Worm (Caenorhabditis elegans): Measurements from ENCODE around the gene ZK1128.3.

The ZK1128.3 gene

ce11 chrIII:10096525-10096972, 22.2 kb downstream of the ZK1128.3 start (continued):
- TF ChIP-seq pha-4 (tag; optimal IDR thresholded peaks at IDR 0.05) (peak; percentile 7), ztf-6 (GFP tag; IDR thresholded peaks at IDR 0.05) (no peak), hlh-12 (tag; optimal IDR thresholded peaks at IDR 0.05) (no peak), Y56A3A.18 (GFP tag; IDR thresholded peaks at IDR 0.05) (no peak), rec-8 (tag; optimal IDR thresholded peaks at IDR 0.05) (no peak), F23B12.7 (tag; optimal IDR thresholded peaks at IDR 0.05; ENCODE audit: insufficient read depth) (no peak), cebp-2 (GFP tag; IDR thresholded peaks at IDR 0.05) (no peak), gei-17 (GFP tag; optimal IDR thresholded peaks at IDR 0.05) (no peak), C06A6.2 (GFP tag; conservative IDR thresholded peaks at IDR 0.05) (peak; percentile 66; the same call in 1 of the 2 replicates), efl-1 (GFP tag; optimal IDR thresholded peaks at IDR 0.05) (no peak), sptf-2 (GFP tag; optimal IDR thresholded peaks at IDR 0.05) (no peak), nfyb-1 (GFP tag; IDR thresholded peaks at IDR 0.05) (peak; percentile 91), nfya-1 (tag; optimal IDR thresholded peaks at IDR 0.05; ENCODE audit: borderline replicate concordance, insufficient read depth) (no peak), K12H6.12 (tag; optimal IDR thresholded peaks at IDR 0.05) (peak; percentile 92), ets-4 (GFP tag; optimal IDR thresholded peaks at IDR 0.05) (peak; percentile 57), hmg-20 (GFP tag; IDR thresholded peaks at IDR 0.05) (no peak), madf-3 (GFP tag; IDR thresholded peaks at IDR 0.05) (no peak), D2030.7 (GFP tag; IDR thresholded peaks at IDR 0.05) (no peak), let-526 (GFP tag; IDR thresholded peaks at IDR 0.05) (peak; percentile 27; the same call in 1 of the 2 replicates), ZK185.1 (tag; optimal IDR thresholded peaks at IDR 0.05; ENCODE audit: poor library complexity, severe bottlenecking) (peak; percentile 33), akir-1 (GFP tag; optimal IDR thresholded peaks at IDR 0.05) (no peak), snpc-1.3 (tag; optimal IDR thresholded peaks at IDR 0.05; ENCODE audit: insufficient read depth) (no peak), repo-1 (tag; optimal IDR thresholded peaks at IDR 0.05) (peak; percentile 40), lin-35 (GFP tag; optimal IDR thresholded peaks at IDR 0.05) (peak in 1 of 3 experiments; percentile 77), let-607 (tag; optimal IDR thresholded peaks at IDR 0.05) (peak in 1 of 2 experiments; percentile 64), mxl-1 (tag; optimal IDR thresholded peaks at IDR 0.05) (no peak), nfya-2 (GFP tag; IDR thresholded peaks at IDR 0.05) (no peak), lin-26 (GFP tag; IDR thresholded peaks at IDR 0.05) (peak; percentile 61; the same call in 1 of the 2 replicates), egrh-3 (GFP tag; IDR thresholded peaks at IDR 0.05) (no peak), ama-1 (optimal IDR thresholded peaks at IDR 0.05) (no peak), ama-1 (GFP tag; optimal IDR thresholded peaks at IDR 0.05) (no peak), die-1 (tag; optimal IDR thresholded peaks at IDR 0.05) (no peak), ceh-100 (GFP tag; IDR thresholded peaks at IDR 0.05) (no peak), aptf-3 (GFP tag; IDR thresholded peaks at IDR 0.05) (no peak), Y67H2A.10 (GFP tag; conservative IDR thresholded peaks at IDR 0.05) (no peak), rpc-1 (optimal IDR thresholded peaks at IDR 0.05) (no peak), rpc-1 (tag; optimal IDR thresholded peaks at IDR 0.05) (no peak), C17E4.6 (GFP tag; IDR thresholded peaks at IDR 0.05) (no peak), nhr-27 (tag; optimal IDR thresholded peaks at IDR 0.05) (no peak), B0035.1 (tag; optimal IDR thresholded peaks at IDR 0.05) (no peak)

ce11 chrIII:10095377-10095776, 23.3 kb downstream of the ZK1128.3 start:
- 0 out of 2 replicates have a peak, but pooled peaks have one; percentile 26 for TF ChIP-seq nfya-2 (GFP tag; IDR thresholded peaks at IDR 0.05)
- no peak for TF ChIP-seq lin-40 (tag; optimal IDR thresholded peaks at IDR 0.05)
